Fruit fly (Drosophila melanogaster): ENCODE data around the gene CG10598.

The CG10598 gene

DNA sequence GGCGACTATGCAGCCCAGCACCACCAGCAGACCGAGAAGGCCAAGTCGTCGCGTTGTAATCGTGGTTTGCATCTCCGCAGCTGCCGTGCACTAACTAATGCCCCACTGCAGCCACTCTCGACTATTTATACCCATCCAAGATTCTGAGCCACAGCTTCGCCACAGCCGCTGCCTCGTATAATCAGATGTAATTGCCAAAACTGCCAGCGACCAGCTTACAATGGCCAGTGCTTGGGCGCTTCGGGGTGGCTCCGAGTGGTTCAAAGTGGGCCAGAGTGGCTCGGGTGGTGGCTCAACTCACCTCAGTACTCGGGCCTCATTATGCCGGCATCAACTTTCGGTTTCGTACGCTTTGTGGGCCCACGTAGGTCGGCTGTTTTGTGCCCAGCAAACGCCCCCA, 3.0 kb downstream of the CG10598 start, which contains the start of gene CG34327:
TSS of gene CG34327 (minus strand) at position 101 of the 400 bp plus-strand sequence.
- TF ChIP-seq CG17801 (GFP tag; optimal IDR thresholded peaks at IDR 0.05; ENCODE audit: partially characterized antibody) = no peak

DNA sequence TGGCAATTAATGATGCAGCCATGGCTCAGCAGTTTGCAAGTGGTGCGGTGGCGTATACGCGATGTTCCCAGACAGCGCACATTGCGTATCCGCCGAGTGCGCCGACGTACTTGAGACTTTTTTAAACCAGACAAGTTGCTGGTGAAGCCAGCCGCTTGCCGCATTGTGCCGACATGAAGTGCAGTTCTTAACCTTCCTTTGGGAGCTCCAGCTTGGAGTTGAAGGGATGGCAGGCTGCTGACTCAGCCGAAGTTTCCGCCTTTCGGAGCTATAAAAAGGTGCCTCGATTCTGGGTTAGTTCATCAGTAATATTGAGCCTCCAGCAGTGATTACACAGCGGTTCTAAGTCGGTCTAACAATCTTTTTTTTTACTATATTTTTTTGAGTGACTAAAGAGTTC, 5.5 kb downstream of the CG10598 start, which contains the start of gene CG5172:
TSS of gene CG5172 (plus strand) at position 301 of the 400 bp plus-strand sequence.
- TF ChIP-seq CG17801 (GFP tag; optimal IDR thresholded peaks at IDR 0.05; ENCODE audit: partially characterized antibody) = no peak

dm6 chrX:17218232-17218951, 8.3 kb downstream of the CG10598 start, which contains the start of gene CG12998:
CG12998 (plus strand) TSS chrX:17218667.
- TF ChIP-seq CG17801 (GFP tag; optimal IDR thresholded peaks at IDR 0.05; ENCODE audit: partially characterized antibody) = no peak

dm6 chrX:17215004-17215403, 11.7 kb downstream of the CG10598 start, which contains the start of gene CG5162:
CG5162 (plus strand) TSS chrX:17215304.
- no peak for TF ChIP-seq CG17801 (GFP tag; optimal IDR thresholded peaks at IDR 0.05; ENCODE audit: partially characterized antibody)

DNA sequence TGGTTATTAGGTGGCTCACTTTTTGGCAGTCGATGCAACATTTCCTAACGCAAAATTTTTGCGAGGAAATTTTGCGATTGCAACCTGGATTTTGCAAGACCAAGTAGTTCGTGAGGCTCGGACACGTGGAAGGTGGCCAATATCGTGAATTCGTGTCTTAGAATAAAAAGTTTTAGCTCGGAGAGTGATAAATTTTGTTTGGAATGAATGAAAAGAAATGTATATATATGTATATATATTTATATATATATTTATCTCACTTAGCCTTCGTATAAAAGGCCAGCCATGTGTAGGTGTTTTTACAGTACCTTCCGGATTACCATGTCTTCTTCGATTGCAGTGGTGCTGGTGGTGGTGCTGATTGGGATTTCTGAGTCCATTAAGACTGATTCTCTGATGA, 14.7 kb downstream of the CG10598 start, which contains the start of gene CG18258:
TSS of gene CG18258 (plus strand) at position 301 of the 400 bp plus-strand sequence.
- no peak for TF ChIP-seq CG17801 (GFP tag; optimal IDR thresholded peaks at IDR 0.05; ENCODE audit: partially characterized antibody)

- TF ChIP-seq CG17801 (GFP tag; optimal IDR thresholded peaks at IDR 0.05; ENCODE audit: partially characterized antibody) = no peak
These were observed 16.8 kb downstream of the CG10598 start, which contains the start of gene CG12995 for dm6 chrX:17209897-17210296. CG12995 (minus strand) TSS chrX:17209997.

- TF ChIP-seq CG17801 (GFP tag; optimal IDR thresholded peaks at IDR 0.05; ENCODE audit: partially characterized antibody) = no peak
These were observed 18.7 kb downstream of the CG10598 start, which contains the start of gene CG32563 for dm6 chrX:17207865-17208486. CG32563 (plus strand) TSS chrX:17208436.

- TF ChIP-seq CG17801 (GFP tag; optimal IDR thresholded peaks at IDR 0.05; ENCODE audit: partially characterized antibody) = no peak
These were observed 20.6 kb downstream of the CG10598 start, which contains the start of gene CG32564 for dm6 chrX:17206046-17206445. CG32564 (plus strand) TSS chrX:17206407.

DNA sequence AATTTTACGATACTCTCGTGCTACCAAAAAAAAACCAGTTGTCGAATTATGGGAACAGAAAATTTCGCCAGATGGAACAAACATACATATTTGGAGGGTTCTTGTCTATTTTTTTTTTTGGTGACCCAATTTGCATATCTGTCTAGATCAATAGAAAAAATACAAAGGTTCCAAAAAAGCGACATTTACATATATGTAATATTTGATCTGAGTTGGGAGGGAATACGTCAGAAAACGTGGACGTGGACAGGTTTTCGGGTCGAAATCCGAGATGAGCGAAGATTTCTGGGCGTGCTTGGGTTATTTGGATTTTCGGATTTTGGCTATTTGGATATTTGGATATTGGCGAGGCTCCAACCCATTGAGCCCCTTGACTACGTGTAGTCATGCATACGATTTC, 21.6 kb downstream of the CG10598 start:
- TF ChIP-seq CG17801 (GFP tag; optimal IDR thresholded peaks at IDR 0.05; ENCODE audit: partially characterized antibody) = no peak

DNA sequence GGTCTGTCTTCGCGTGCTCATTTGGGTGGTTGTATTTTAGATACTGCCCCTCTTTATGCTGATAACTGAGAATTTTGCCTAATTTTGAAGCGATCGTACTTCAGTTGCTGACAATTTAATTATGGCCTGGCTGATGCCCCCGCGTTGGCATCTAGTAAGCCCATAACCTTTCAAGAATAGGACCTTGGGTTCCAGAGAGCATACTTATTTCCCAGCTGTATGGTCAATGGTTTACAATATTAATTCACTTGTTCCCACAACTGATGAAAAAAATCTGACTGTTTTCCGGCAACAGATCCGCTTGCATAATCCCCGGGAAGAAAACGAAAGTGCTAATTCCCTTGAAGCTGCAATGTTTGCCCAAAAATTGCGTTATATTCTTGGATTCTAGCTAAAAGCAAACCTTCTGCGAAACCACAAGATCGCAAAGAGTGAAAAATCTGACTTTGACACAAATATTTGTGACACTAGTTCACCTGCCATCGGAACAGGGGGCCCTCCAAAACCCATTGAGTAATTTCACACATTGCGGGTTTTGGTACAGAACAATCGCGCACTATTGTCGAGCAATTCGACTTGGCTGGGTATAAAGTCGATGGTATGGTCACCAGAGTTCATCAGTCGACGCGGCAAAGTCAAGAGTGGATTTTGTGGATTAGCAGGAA, 24.0 kb downstream of the CG10598 start, which contains the start of the genes TTLL1A and CG5070:
TSS of gene TTLL1A (minus strand) at position 101 of the 665 bp plus-strand sequence.
TSS of gene CG5070 (plus strand) at position 615 of the 665 bp plus-strand sequence.
- TF ChIP-seq CG17801 (GFP tag; optimal IDR thresholded peaks at IDR 0.05; ENCODE audit: partially characterized antibody) = no peak

- TF ChIP-seq CG17801 (GFP tag; optimal IDR thresholded peaks at IDR 0.05; ENCODE audit: partially characterized antibody) = no peak
These were observed 38.5 kb downstream of the CG10598 start for dm6 chrX:17188167-17188566.

- peak; percentile 26 for TF ChIP-seq CG17801 (GFP tag; optimal IDR thresholded peaks at IDR 0.05; ENCODE audit: partially characterized antibody)
These were observed 39.2 kb downstream of the CG10598 start for dm6 chrX:17187495-17187894.

DNA sequence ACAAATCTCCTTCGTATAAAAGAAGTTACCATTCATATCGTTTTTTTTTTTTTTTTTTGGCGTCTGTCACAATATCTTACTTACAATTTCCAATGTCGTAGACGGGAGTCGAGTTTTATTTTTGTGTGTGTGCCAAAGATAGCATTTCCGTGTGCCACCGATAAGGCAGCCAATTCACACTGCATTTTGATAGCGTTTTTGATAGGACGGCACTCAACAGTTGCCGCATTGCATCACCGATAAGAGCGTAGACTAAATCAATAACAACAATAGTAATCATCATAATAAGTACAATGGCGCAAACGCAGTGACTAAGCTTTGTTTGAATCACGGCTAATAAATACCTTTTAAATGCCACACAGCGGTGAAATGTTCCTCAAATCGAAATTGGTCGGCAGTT, 40.2 kb downstream of the CG10598 start:
- no peak for TF ChIP-seq CG17801 (GFP tag; optimal IDR thresholded peaks at IDR 0.05; ENCODE audit: partially characterized antibody)

- TF ChIP-seq CG17801 (GFP tag; optimal IDR thresholded peaks at IDR 0.05; ENCODE audit: partially characterized antibody) = no peak
These were observed 43.2 kb downstream of the CG10598 start for dm6 chrX:17183486-17183885.

Data from ovary, adult (tissue).